Fruit fly (Drosophila melanogaster) whole organism, embryonic: ENCODE measurements around the gene CG42232.
A peak's percentile ranks its signal among the peaks of the same experiment; 100 is the strongest.

Source experiments
- ATbp ChIP-seq: fragments of 200-800 bp; sonication (Bioruptor generic); optimal IDR thresholded peaks from 2 replicates; lab custom pipeline; 2017; ENCODE audit warnings: missing biosample characterization, mild to moderate bottlenecking, missing genetic modification characterization, missing genetic modification reagents
- B-H1 ChIP-seq: fragments of 200-800 bp; sonication (Bioruptor generic); IDR thresholded peaks from 3 replicates; pipeline ENCODE4 v1.3.6; 2022; ENCODE audit warnings: missing biosample characterization, missing genetic modification characterization
- Bgb ChIP-seq: fragments of 200-800 bp; sonication (Bioruptor generic); IDR thresholded peaks from 2 replicates; pipeline ENCODE4 v1.3.6; 2022; ENCODE audit warnings: missing biosample characterization, missing genetic modification characterization; ENCODE audit not compliant: partially characterized antibody
- CG10267 ChIP-seq: fragments of 200-800 bp; sonication (Bioruptor generic); optimal IDR thresholded peaks from 2 replicates; lab custom pipeline; 2018; ENCODE audit warnings: missing biosample characterization, mild to moderate bottlenecking, missing genetic modification characterization, moderate library complexity
- CG10565 ChIP-seq: fragments of 200-800 bp; sonication (Bioruptor generic); optimal IDR thresholded peaks from 3 replicates; lab custom pipeline; 2016; ENCODE audit warnings: missing biosample characterization, mild to moderate bottlenecking, missing genetic modification characterization
- CG12769 ChIP-seq: fragments of 200-800 bp; sonication (Bioruptor generic); optimal IDR thresholded peaks from 2 replicates; lab custom pipeline; 2019; ENCODE audit warnings: missing biosample characterization, mild to moderate bottlenecking, missing genetic modification characterization, moderate library complexity
- CG14441 ChIP-seq: fragments of 200-800 bp; sonication (Bioruptor generic); IDR thresholded peaks from 2 replicates; pipeline ENCODE4 v1.3.6; 2022; ENCODE audit warnings: missing biosample characterization, missing genetic modification characterization
- CG14667 ChIP-seq: fragments of 200-800 bp; sonication (Bioruptor generic); IDR thresholded peaks from 2 replicates; pipeline ENCODE4 v1.3.6; 2022; ENCODE audit warnings: missing biosample characterization, missing genetic modification characterization
- CG15073 ChIP-seq: fragments of 200-800 bp; sonication (Bioruptor generic); optimal IDR thresholded peaks from 2 replicates; lab custom pipeline; 2016; ENCODE audit warnings: missing biosample characterization, missing genetic modification characterization
- CG15601 ChIP-seq: fragments of 200-800 bp; sonication (Bioruptor generic); optimal IDR thresholded peaks from 3 replicates; lab custom pipeline; 2019; ENCODE audit warnings: missing biosample characterization, mild to moderate bottlenecking, missing genetic modification characterization, moderate library complexity
- CG1603 ChIP-seq: fragments of 200-800 bp; sonication (Bioruptor generic); optimal IDR thresholded peaks from 2 replicates; lab custom pipeline; 2019; ENCODE audit warnings: missing biosample characterization, mild to moderate bottlenecking, missing genetic modification characterization, moderate library complexity
- CG17829 ChIP-seq: fragments of 200-800 bp; optimal IDR thresholded peaks from 2 replicates; lab custom pipeline; 2019; ENCODE audit warnings: missing biosample characterization, mild to moderate bottlenecking, missing genetic modification characterization, moderate library complexity
- CG32772 ChIP-seq: fragments of 200-800 bp; sonication (Bioruptor generic); IDR thresholded peaks from 2 replicates; pipeline ENCODE4 v1.3.6; 2022; ENCODE audit warnings: missing biosample characterization, missing genetic modification characterization
- CG3847 ChIP-seq: fragments of 200-800 bp; sonication (Bioruptor generic); IDR thresholded peaks from 2 replicates; pipeline ENCODE4 v1.3.6; 2022; ENCODE audit warnings: missing biosample characterization, missing genetic modification characterization
- CG6791 ChIP-seq: fragments of 200-800 bp; sonication (Bioruptor generic); IDR thresholded peaks from 3 replicates; pipeline ENCODE4 v1.3.6; 2022; ENCODE audit warnings: missing biosample characterization, missing genetic modification characterization; ENCODE audit not compliant: partially characterized antibody
- Dek ChIP-seq: fragments of 200-800 bp; sonication (Bioruptor generic); optimal IDR thresholded peaks from 3 replicates; lab custom pipeline; 2019; ENCODE audit warnings: missing biosample characterization, mild to moderate bottlenecking, missing genetic modification characterization, moderate library complexity
- Dip3 ChIP-seq: fragments of 200-800 bp; sonication (Bioruptor generic); optimal IDR thresholded peaks from 3 replicates; lab custom pipeline; 2016; ENCODE audit warnings: missing biosample characterization, missing genetic modification characterization
- Dref ChIP-seq: fragments of 200-800 bp; sonication (Bioruptor generic); IDR thresholded peaks from 2 replicates; pipeline ENCODE4 v1.3.6; 2022; ENCODE audit warnings: missing biosample characterization, missing genetic modification characterization
- GATAe ChIP-seq: fragments of 200-800 bp; sonication (Bioruptor generic); conservative IDR thresholded peaks from 2 replicates; pipeline ENCODE4 v1.3.6; 2022; ENCODE audit warnings: missing biosample characterization, missing genetic modification characterization
- Meics ChIP-seq: fragments of 200-800 bp; sonication (Bioruptor generic); optimal IDR thresholded peaks from 2 replicates; lab custom pipeline; 2017; ENCODE audit warnings: missing biosample characterization, mild to moderate bottlenecking, missing genetic modification characterization
- Nf-YC ChIP-seq: fragments of 200-800 bp; optimal IDR thresholded peaks from 3 replicates; lab custom pipeline; 2019; ENCODE audit warnings: missing biosample characterization, mild to moderate bottlenecking, missing genetic modification characterization, moderate library complexity
- Opbp ChIP-seq: fragments of 200-800 bp; sonication (Bioruptor generic); IDR thresholded peaks from 3 replicates; pipeline ENCODE4 v1.3.6; 2022; ENCODE audit warnings: missing biosample characterization, missing genetic modification characterization; ENCODE audit not compliant: partially characterized antibody
- Side ChIP-seq: fragments of 200-800 bp; sonication (Bioruptor generic); optimal IDR thresholded peaks from 2 replicates; lab custom pipeline; 2016; ENCODE audit warnings: missing biosample characterization, missing genetic modification characterization
- Sox102F ChIP-seq: fragments of 200-800 bp; sonication (Bioruptor generic); optimal IDR thresholded peaks from 2 replicates; lab custom pipeline; 2018; ENCODE audit warnings: missing biosample characterization, mild to moderate bottlenecking, missing genetic modification characterization, moderate library complexity
- btn ChIP-seq: fragments of 200-800 bp; sonication (Bioruptor generic); optimal IDR thresholded peaks from 2 replicates; lab custom pipeline; 2016; ENCODE audit warnings: missing biosample characterization, missing genetic modification characterization
- caup ChIP-seq: fragments of 200-800 bp; sonication (Bioruptor generic); optimal IDR thresholded peaks from 3 replicates; lab custom pipeline; 2017; ENCODE audit warnings: missing biosample characterization, mild to moderate bottlenecking, missing genetic modification characterization, moderate library complexity; ENCODE audit not compliant: severe bottlenecking
- crp ChIP-seq, 2 experiments: fragments of 200-800 bp; sonication (Bioruptor generic); optimal IDR thresholded peaks; 2 replicates in 1 of 2; 3 replicates in 1 of 2; lab custom pipeline; 2017; ENCODE audit warnings: missing biosample characterization in 2 of 2, missing genetic modification characterization in 2 of 2, mild to moderate bottlenecking in 1 of 2, moderate library complexity in 1 of 2
- cwo ChIP-seq: fragments of 200-800 bp; sonication (Bioruptor generic); optimal IDR thresholded peaks from 3 replicates; lab custom pipeline; 2017; ENCODE audit warnings: missing biosample characterization, missing genetic modification characterization, mild to moderate bottlenecking, moderate library complexity, missing genetic modification reagents
- danr ChIP-seq: fragments of 200-800 bp; sonication (Bioruptor generic); IDR thresholded peaks from 2 replicates; pipeline ENCODE4 v1.3.6; 2022; ENCODE audit warnings: missing biosample characterization, missing genetic modification characterization
- ems ChIP-seq: fragments of 200-800 bp; sonication (Bioruptor generic); optimal IDR thresholded peaks from 3 replicates; lab custom pipeline; 2016; ENCODE audit warnings: missing biosample characterization, missing genetic modification characterization
- ewg ChIP-seq: fragments of 200-800 bp; sonication (Bioruptor generic); optimal IDR thresholded peaks from 3 replicates; lab custom pipeline; 2017; ENCODE audit warnings: mild to moderate bottlenecking, missing biosample characterization, missing genetic modification reagents, missing genetic modification characterization
- fd3F ChIP-seq: fragments of 200-800 bp; sonication (Bioruptor generic); optimal IDR thresholded peaks from 2 replicates; lab custom pipeline; 2018; ENCODE audit warnings: missing biosample characterization, mild to moderate bottlenecking, missing genetic modification characterization, moderate library complexity
- gsb ChIP-seq: fragments of 200-800 bp; sonication (Bioruptor generic); IDR thresholded peaks from 2 replicates; pipeline ENCODE4 v1.3.6; 2022; ENCODE audit warnings: missing biosample characterization, missing genetic modification characterization
- hb ChIP-seq: fragments of 200-800 bp; sonication (Bioruptor generic); IDR thresholded peaks from 3 replicates; pipeline ENCODE4 v1.3.6; 2022; ENCODE audit warnings: missing biosample characterization, missing genetic modification characterization; ENCODE audit not compliant: partially characterized antibody
- hkb ChIP-seq, 2 experiments: fragments of 200-800 bp in 1 of 2; fragments of >200 bp in 1 of 2; sonication (Bioruptor generic) in 1 of 2; IDR thresholded peaks in 1 of 2; optimal IDR thresholded peaks in 1 of 2; 2 replicates each; pipeline versions ENCODE4 v1.3.6 to Lab custom; 2017 to 2022; ENCODE audit warnings: missing biosample characterization in 1 of 2, missing genetic modification characterization in 1 of 2
- kni ChIP-seq: fragments of 200-800 bp; sonication (Bioruptor generic); optimal IDR thresholded peaks from 3 replicates; lab custom pipeline; 2017; ENCODE audit warnings: mild to moderate bottlenecking, missing biosample characterization, missing genetic modification reagents, missing genetic modification characterization
- lbe ChIP-seq: fragments of 200-800 bp; sonication (Bioruptor generic); optimal IDR thresholded peaks from 2 replicates; lab custom pipeline; 2016; ENCODE audit warnings: missing biosample characterization, mild to moderate bottlenecking, missing genetic modification characterization
- mam ChIP-seq: fragments of 200-800 bp; sonication (Bioruptor generic); optimal IDR thresholded peaks from 3 replicates; lab custom pipeline; 2016; ENCODE audit warnings: missing biosample characterization, missing genetic modification characterization
- mirr ChIP-seq: fragments of 200-800 bp; sonication (Bioruptor generic); optimal IDR thresholded peaks from 3 replicates; lab custom pipeline; 2018; ENCODE audit warnings: missing biosample characterization, mild to moderate bottlenecking, missing genetic modification characterization
- odd ChIP-seq: fragments of 200-800 bp; sonication (Bioruptor generic); optimal IDR thresholded peaks from 2 replicates; lab custom pipeline; 2017; ENCODE audit warnings: missing biosample characterization, mild to moderate bottlenecking, missing genetic modification characterization
- phol ChIP-seq: fragments of 200-800 bp; sonication (Bioruptor generic); optimal IDR thresholded peaks from 3 replicates; lab custom pipeline; 2018; ENCODE audit warnings: missing biosample characterization, mild to moderate bottlenecking, missing genetic modification characterization, moderate library complexity
- scrt ChIP-seq: fragments of 200-800 bp; sonication (Bioruptor generic); optimal IDR thresholded peaks from 2 replicates; lab custom pipeline; 2018; ENCODE audit warnings: missing biosample characterization, mild to moderate bottlenecking, missing genetic modification characterization, moderate library complexity
- sd ChIP-seq: fragments of 200-800 bp; sonication (Bioruptor generic); optimal IDR thresholded peaks from 3 replicates; lab custom pipeline; 2018; ENCODE audit warnings: missing biosample characterization, mild to moderate bottlenecking, missing genetic modification characterization, moderate library complexity
- sens-2 ChIP-seq: fragments of 200-800 bp; sonication (Bioruptor generic); IDR thresholded peaks from 2 replicates; pipeline ENCODE4 v1.3.6; 2022; ENCODE audit warnings: missing biosample characterization, missing genetic modification characterization
- sna ChIP-seq: fragments of 200-800 bp; sonication (Bioruptor generic); IDR thresholded peaks from 2 replicates; pipeline ENCODE4 v1.3.6; 2022; ENCODE audit warnings: missing biosample characterization, missing genetic modification characterization; ENCODE audit not compliant: partially characterized antibody
- sob ChIP-seq: fragments of 200-800 bp; sonication (Bioruptor generic); IDR thresholded peaks from 2 replicates; pipeline ENCODE4 v1.3.6; 2022; ENCODE audit warnings: missing biosample characterization, missing genetic modification characterization
- tgo ChIP-seq: fragments of 200-800 bp; sonication (Bioruptor generic); IDR thresholded peaks from 3 replicates; pipeline ENCODE4 v1.3.6; 2022; ENCODE audit warnings: missing biosample characterization, missing genetic modification characterization
- tup ChIP-seq: fragments of 200-800 bp; sonication (Bioruptor generic); optimal IDR thresholded peaks from 2 replicates; lab custom pipeline; 2016; ENCODE audit warnings: missing biosample characterization, mild to moderate bottlenecking, missing genetic modification characterization, moderate library complexity

CG42232 gene

dm6 chr3R:16497379-16497778, 27.9 kb upstream of the CG42232 start (continued):
- TF ChIP-seq cwo (GFP tag; lab: Kevin White, UChicago) (peak; percentile 63), hkb (optimal IDR thresholded peaks at IDR 0.05; lab: Kevin White, UChicago) (no peak), hkb (GFP tag; IDR thresholded peaks at IDR 0.05; lab: Robert Waterston, UW) (peak; percentile 90), CG1603 (tag; lab: Kevin White, UChicago) (peak; percentile 72), CG15073 (GFP tag; lab: Kevin White, UChicago) (peak; percentile 44), sna (GFP tag; lab: Robert Waterston, UW) (no peak), CG10267 (peak; percentile 84), danr (GFP tag; lab: Robert Waterston, UW) (peak; percentile 75), Sox102F (GFP tag; lab: Kevin White, UChicago) (peak; percentile 92), CG10565 (peak; percentile 53), CG15601 (peak; percentile 76), Meics (GFP tag; lab: Kevin White, UChicago) (peak; percentile 88), hb (GFP tag; lab: Robert Waterston, UW) (no peak), sob (GFP tag; lab: Robert Waterston, UW) (peak; percentile 92), mam (peak; percentile 67), CG6791 (GFP tag; lab: Robert Waterston, UW) (peak; percentile 38; the same call in 1 of the 3 replicates), ewg (GFP tag; lab: Kevin White, UChicago) (peak; percentile 76), Opbp (GFP tag; lab: Robert Waterston, UW) (peak; percentile 52; the same call in 1 of the 3 replicates), fd3F (GFP tag; lab: Kevin White, UChicago) (peak; percentile 75), sd (tag; lab: Kevin White, UChicago) (peak; percentile 51), Dek (peak; percentile 87), Dip3 (GFP tag; lab: Kevin White, UChicago) (peak; percentile 31), Side (GFP tag; lab: Kevin White, UChicago) (peak; percentile 59), btn (GFP tag; lab: Kevin White, UChicago) (peak; percentile 10), ems (peak; percentile 49), ATbp (GFP tag; lab: Kevin White, UChicago) (peak; percentile 84), odd (GFP tag; lab: Kevin White, UChicago) (peak; percentile 70), Bgb (GFP tag; lab: Robert Waterston, UW) (peak; percentile 26; the same call in 1 of the 2 replicates), phol (tag; lab: Kevin White, UChicago) (peak; percentile 85), CG14667 (peak; percentile 75), CG14441 (GFP tag; lab: Robert Waterston, UW) (peak; percentile 92), GATAe (GFP tag; lab: Robert Waterston, UW) (peak; percentile 53; the same call in 1 of the 2 replicates), sens-2 (GFP tag; lab: Robert Waterston, UW) (peak; percentile 75; the same call in 1 of the 2 replicates), mirr (GFP tag; lab: Kevin White, UChicago) (no peak), gsb (GFP tag; lab: Robert Waterston, UW) (peak; percentile 81), tgo (peak; percentile 91), kni (no peak), Dref (GFP tag; lab: Robert Waterston, UW) (no peak), CG32772 (GFP tag; lab: Robert Waterston, UW) (peak; percentile 84), caup (GFP tag; lab: Kevin White, UChicago) (peak; percentile 83), CG3847 (GFP tag; lab: Robert Waterston, UW) (peak; percentile 74), CG12769 (peak; percentile 49), lbe (GFP tag; lab: Kevin White, UChicago) (peak; percentile 35), tup (GFP tag; lab: Kevin White, UChicago) (peak; percentile 55), B-H1 (GFP tag; lab: Robert Waterston, UW) (peak; percentile 80), crp (GFP tag; optimal IDR thresholded peaks at IDR 0.05; lab: Kevin White, UChicago) (peak in 1 of 2 experiments; percentile 29), CG17829 (tag; lab: Kevin White, UChicago) (peak; percentile 89), scrt (peak; percentile 57), Nf-YC (peak; percentile 74)
